Fruit fly (Drosophila melanogaster) whole organism, embryonic: ENCODE results near the gene Pink1.

Experiments
- ATbp ChIP-seq: fragments of 200-800 bp; sonication (Bioruptor generic); optimal IDR thresholded peaks from 2 replicates; lab custom pipeline; 2017; ENCODE audit warnings: missing biosample characterization, mild to moderate bottlenecking, missing genetic modification characterization, missing genetic modification reagents
- Antp ChIP-seq: fragments of 200-800 bp; sonication (Bioruptor generic); optimal IDR thresholded peaks from 3 replicates; lab custom pipeline; 2016; ENCODE audit warnings: missing biosample characterization, missing genetic modification characterization
- Awh ChIP-seq: fragments of 200-800 bp; sonication (Bioruptor generic); IDR thresholded peaks from 2 replicates; pipeline ENCODE4, ENCODE4 v1.3.6; 2022; ENCODE audit warnings: missing biosample characterization, missing genetic modification characterization
- BtbVII ChIP-seq: fragments of 200-800 bp; sonication (Bioruptor generic); optimal IDR thresholded peaks from 3 replicates; lab custom pipeline; 2017; ENCODE audit warnings: missing biosample characterization, mild to moderate bottlenecking, missing genetic modification characterization
- CG11723 ChIP-seq: fragments of 200-800 bp; sonication (Bioruptor generic); optimal IDR thresholded peaks from 2 replicates; lab custom pipeline; 2017; ENCODE audit warnings: missing biosample characterization, mild to moderate bottlenecking, missing genetic modification characterization
- CG12155 ChIP-seq: fragments of 200-800 bp; sonication (Bioruptor generic); optimal IDR thresholded peaks from 3 replicates; lab custom pipeline; 2016; ENCODE audit warnings: missing biosample characterization, missing genetic modification characterization
- CG1233 ChIP-seq: fragments of 200-800 bp; sonication (Bioruptor generic); optimal IDR thresholded peaks from 4 replicates; lab custom pipeline; 2018; ENCODE audit warnings: missing biosample characterization, mild to moderate bottlenecking, missing genetic modification characterization
- CG13296 ChIP-seq: fragments of 200-800 bp; sonication (Bioruptor generic); optimal IDR thresholded peaks from 3 replicates; lab custom pipeline; 2018; ENCODE audit warnings: missing biosample characterization, mild to moderate bottlenecking, missing genetic modification characterization
- CG13775 ChIP-seq: fragments of 200-800 bp; sonication (Bioruptor generic); optimal IDR thresholded peaks from 3 replicates; lab custom pipeline; 2017; ENCODE audit warnings: missing biosample characterization, mild to moderate bottlenecking, missing genetic modification characterization
- CG13894 ChIP-seq: fragments of 200-800 bp; sonication (Bioruptor generic); optimal IDR thresholded peaks from 3 replicates; lab custom pipeline; 2018; ENCODE audit warnings: missing biosample characterization, mild to moderate bottlenecking, missing genetic modification characterization, moderate library complexity
- CG15696 ChIP-seq: fragments of 200-800 bp; sonication (Bioruptor generic); optimal IDR thresholded peaks from 2 replicates; lab custom pipeline; 2019; ENCODE audit warnings: missing biosample characterization, mild to moderate bottlenecking, missing genetic modification characterization, moderate library complexity
- CG1647 ChIP-seq: fragments of 200-800 bp; sonication (Bioruptor generic); optimal IDR thresholded peaks from 3 replicates; lab custom pipeline; 2016; ENCODE audit warnings: missing biosample characterization, missing genetic modification characterization
- CG17328 ChIP-seq: fragments of 200-800 bp; sonication (Bioruptor generic); IDR thresholded peaks from 2 replicates; pipeline ENCODE4 v1.3.6; 2022; ENCODE audit warnings: missing biosample characterization, missing genetic modification characterization
- CG17912 ChIP-seq: fragments of 200-800 bp; sonication (Bioruptor generic); optimal IDR thresholded peaks from 2 replicates; lab custom pipeline; 2018; ENCODE audit warnings: missing biosample characterization, mild to moderate bottlenecking, missing genetic modification characterization
- CG2678 ChIP-seq: fragments of 200-800 bp; sonication (Bioruptor generic); optimal IDR thresholded peaks from 3 replicates; lab custom pipeline; 2019; ENCODE audit warnings: missing biosample characterization, mild to moderate bottlenecking, missing genetic modification characterization, moderate library complexity
- CG31388 ChIP-seq: fragments of 200-800 bp; sonication (Bioruptor generic); optimal IDR thresholded peaks from 2 replicates; lab custom pipeline; 2016; ENCODE audit warnings: missing biosample characterization, missing genetic modification characterization
- CG33557 ChIP-seq: fragments of 200-800 bp; sonication (Bioruptor generic); optimal IDR thresholded peaks from 2 replicates; lab custom pipeline; 2019; ENCODE audit warnings: missing biosample characterization, mild to moderate bottlenecking, missing genetic modification characterization, moderate library complexity
- CG5245 ChIP-seq: fragments of 200-800 bp; sonication (Bioruptor generic); optimal IDR thresholded peaks from 3 replicates; lab custom pipeline; 2016; ENCODE audit warnings: missing biosample characterization, missing genetic modification characterization
- CG7271 ChIP-seq: fragments of 200-800 bp; sonication (Bioruptor generic); optimal IDR thresholded peaks from 2 replicates; lab custom pipeline; 2018; ENCODE audit warnings: missing biosample characterization, mild to moderate bottlenecking, missing genetic modification characterization, moderate library complexity
- CG8359 ChIP-seq: fragments of 200-800 bp; sonication (Bioruptor generic); optimal IDR thresholded peaks from 2 replicates; lab custom pipeline; 2017; ENCODE audit warnings: missing biosample characterization, mild to moderate bottlenecking, missing genetic modification characterization, borderline replicate concordance
- CTCF ChIP-seq: fragments of 200-800 bp; sonication (Bioruptor generic); optimal IDR thresholded peaks from 2 replicates; lab custom pipeline; 2017; ENCODE audit warnings: missing biosample characterization, mild to moderate bottlenecking, missing genetic modification characterization, moderate library complexity
- Camta ChIP-seq: fragments of 200-800 bp; sonication (Bioruptor generic); optimal IDR thresholded peaks from 2 replicates; lab custom pipeline; 2016; ENCODE audit warnings: missing biosample characterization, missing genetic modification characterization
- Drgx ChIP-seq: fragments of 200-800 bp; sonication (Bioruptor generic); IDR thresholded peaks from 2 replicates; pipeline ENCODE4 v1.3.6; 2022; ENCODE audit warnings: missing biosample characterization, missing genetic modification characterization
- Fer2 ChIP-seq: fragments of 200-800 bp; sonication (Bioruptor generic); optimal IDR thresholded peaks from 2 replicates; lab custom pipeline; 2018; ENCODE audit warnings: missing biosample characterization, mild to moderate bottlenecking, missing genetic modification characterization, moderate library complexity
- Fer3 ChIP-seq: fragments of 200-800 bp; sonication (Bioruptor generic); optimal IDR thresholded peaks from 2 replicates; lab custom pipeline; 2018; ENCODE audit warnings: missing biosample characterization, mild to moderate bottlenecking, missing genetic modification characterization, moderate library complexity
- Hand ChIP-seq: fragments of 200-800 bp; sonication (Bioruptor generic); optimal IDR thresholded peaks from 2 replicates; lab custom pipeline; 2017; ENCODE audit warnings: mild to moderate bottlenecking, missing biosample characterization, missing genetic modification reagents, missing genetic modification characterization
- HmgD ChIP-seq: fragments of 200-800 bp; sonication (Bioruptor generic); optimal IDR thresholded peaks from 3 replicates; lab custom pipeline; 2016; ENCODE audit warnings: missing biosample characterization, missing genetic modification characterization
- Hmr ChIP-seq: fragments of 200-800 bp; sonication (Bioruptor generic); optimal IDR thresholded peaks from 3 replicates; lab custom pipeline; 2017; ENCODE audit warnings: mild to moderate bottlenecking, missing biosample characterization, missing genetic modification reagents, missing genetic modification characterization
- Hmx ChIP-seq: fragments of 200-800 bp; sonication (Bioruptor generic); optimal IDR thresholded peaks from 2 replicates; lab custom pipeline; 2016; ENCODE audit warnings: missing biosample characterization, missing genetic modification characterization
- Hr51 ChIP-seq, 2 experiments: fragments of 200-800 bp; sonication (Bioruptor generic); optimal IDR thresholded peaks; 2 replicates in 1 of 2; 3 replicates in 1 of 2; lab custom pipeline; 2016 to 2018; ENCODE audit warnings: missing biosample characterization in 2 of 2, missing genetic modification characterization in 2 of 2, mild to moderate bottlenecking in 1 of 2, moderate library complexity in 1 of 2
- Lhr ChIP-seq: fragments of 200-800 bp; sonication (Bioruptor generic); optimal IDR thresholded peaks from 3 replicates; lab custom pipeline; 2017; ENCODE audit warnings: mild to moderate bottlenecking, missing biosample characterization, missing genetic modification reagents, missing genetic modification characterization
- Meics ChIP-seq: fragments of 200-800 bp; sonication (Bioruptor generic); optimal IDR thresholded peaks from 2 replicates; lab custom pipeline; 2017; ENCODE audit warnings: missing biosample characterization, mild to moderate bottlenecking, missing genetic modification characterization
- NFAT ChIP-seq: fragments of 200-800 bp; sonication (Bioruptor generic); IDR thresholded peaks from 2 replicates; pipeline ENCODE4 v1.3.6; 2022; ENCODE audit warnings: missing biosample characterization, missing genetic modification characterization
- Spps ChIP-seq: fragments of 200-800 bp; sonication (Bioruptor generic); optimal IDR thresholded peaks from 2 replicates; lab custom pipeline; 2018; ENCODE audit warnings: missing biosample characterization, mild to moderate bottlenecking, missing genetic modification characterization
- Stat92E ChIP-seq, 3 experiments: fragments of >200 bp in 2 of 3; fragments of 200-800 bp in 1 of 3; sonication (Bioruptor generic) in 1 of 3; optimal IDR thresholded peaks; 2 replicates each; lab custom pipeline; 2017 to 2019; ENCODE audit warnings: missing biosample characterization in 3 of 3, missing genetic modification characterization in 3 of 3, mild to moderate bottlenecking in 1 of 3, moderate library complexity in 1 of 3
- Xbp1 ChIP-seq: fragments of 200-800 bp; sonication (Bioruptor generic); optimal IDR thresholded peaks from 3 replicates; lab custom pipeline; 2016; ENCODE audit warnings: missing biosample characterization, mild to moderate bottlenecking, missing genetic modification characterization
- ato ChIP-seq: fragments of 200-800 bp; sonication (Bioruptor generic); IDR thresholded peaks from 2 replicates; pipeline ENCODE4 v1.3.6; 2022; ENCODE audit warnings: missing biosample characterization, missing genetic modification characterization; ENCODE audit not compliant: partially characterized antibody
- cg ChIP-seq: fragments of 200-800 bp; sonication (Bioruptor generic); optimal IDR thresholded peaks from 3 replicates; lab custom pipeline; 2019; ENCODE audit warnings: missing biosample characterization, mild to moderate bottlenecking, missing genetic modification characterization, moderate library complexity
- crol ChIP-seq: fragments of 200-800 bp; sonication (Bioruptor generic); IDR thresholded peaks from 2 replicates; pipeline ENCODE4 v1.3.6; 2022; ENCODE audit warnings: missing biosample characterization, missing genetic modification characterization
- da ChIP-seq: fragments of 200-800 bp; sonication (Bioruptor generic); optimal IDR thresholded peaks from 2 replicates; lab custom pipeline; 2016; ENCODE audit warnings: missing biosample characterization, missing genetic modification characterization
- eyg ChIP-seq: fragments of 200-800 bp; sonication (Bioruptor generic); optimal IDR thresholded peaks from 3 replicates; lab custom pipeline; 2016; ENCODE audit warnings: missing biosample characterization, missing genetic modification characterization
- hb ChIP-seq: fragments of 200-800 bp; sonication (Bioruptor generic); IDR thresholded peaks from 3 replicates; pipeline ENCODE4 v1.3.6; 2022; ENCODE audit warnings: missing biosample characterization, missing genetic modification characterization; ENCODE audit not compliant: partially characterized antibody
- insv ChIP-seq, 2 experiments: fragments of 200-800 bp; sonication (Bioruptor generic); optimal IDR thresholded peaks; 3 replicates each; lab custom pipeline; 2016 to 2018; ENCODE audit warnings: missing biosample characterization in 2 of 2, missing genetic modification characterization in 2 of 2
- jumu ChIP-seq: fragments of 200-800 bp; sonication (Bioruptor generic); optimal IDR thresholded peaks from 3 replicates; lab custom pipeline; 2016; ENCODE audit warnings: missing biosample characterization, missing genetic modification characterization
- onecut ChIP-seq: fragments of 200-800 bp; sonication (Bioruptor generic); IDR thresholded peaks from 2 replicates; pipeline ENCODE4 v1.3.6; 2022; ENCODE audit warnings: missing biosample characterization, missing genetic modification characterization
- pnt ChIP-seq: fragments of 200-800 bp; sonication (Bioruptor generic); optimal IDR thresholded peaks from 3 replicates; lab custom pipeline; 2016; ENCODE audit warnings: missing biosample characterization, missing genetic modification characterization
- sisA ChIP-seq: fragments of 200-800 bp; sonication (Bioruptor generic); IDR thresholded peaks from 2 replicates; pipeline ENCODE4 v1.3.6; 2022; ENCODE audit warnings: missing biosample characterization, missing genetic modification characterization
- twi ChIP-seq: fragments of 200-800 bp; optimal IDR thresholded peaks from 2 replicates; lab custom pipeline; 2019; ENCODE audit warnings: missing biosample characterization, mild to moderate bottlenecking, missing genetic modification characterization, moderate library complexity
- vfl ChIP-seq: fragments of 200-800 bp; sonication (Bioruptor generic); optimal IDR thresholded peaks from 2 replicates; lab custom pipeline; 2016; ENCODE audit warnings: missing biosample characterization, missing genetic modification characterization
- vvl ChIP-seq: fragments of 200-800 bp; sonication (Bioruptor generic); IDR thresholded peaks from 2 replicates; pipeline ENCODE4 v1.3.6; 2022; ENCODE audit warnings: missing biosample characterization, missing genetic modification characterization
- wor ChIP-seq: fragments of 200-800 bp; sonication (Bioruptor generic); IDR thresholded peaks from 2 replicates; pipeline ENCODE4 v1.3.6; 2022; ENCODE audit warnings: missing biosample characterization, missing genetic modification characterization
- yki ChIP-seq: fragments of >200 bp; optimal IDR thresholded peaks from 3 replicates; lab custom pipeline; 2018

Pink1 gene

dm6 chrX:6719259-6719658 is 35.7 kb downstream of the Pink1 start (continued):
- TF ChIP-seq Camta (GFP tag; lab: Kevin White, UChicago) (no peak), Hmr (peak; percentile 7), ATbp (GFP tag; lab: Kevin White, UChicago) (peak; percentile 3), CG13775 (GFP tag; lab: Kevin White, UChicago) (no peak), jumu (GFP tag; lab: Kevin White, UChicago) (no peak), vvl (peak; percentile 44; the same call in 1 of the 2 replicates), eyg (GFP tag; lab: Kevin White, UChicago) (no peak), CTCF (GFP tag; lab: Kevin White, UChicago) (no peak), CG8359 (no peak), Lhr (GFP tag; lab: Kevin White, UChicago) (no peak), onecut (GFP tag; lab: Robert Waterston, UW) (no peak), Fer2 (tag; lab: Kevin White, UChicago) (no peak), Awh (GFP tag; lab: Robert Waterston, UW) (no peak), CG7271 (tag; lab: Kevin White, UChicago) (no peak), CG33557 (GFP tag; lab: Kevin White, UChicago) (no peak), CG17912 (GFP tag; lab: Kevin White, UChicago) (no peak), sisA (GFP tag; lab: Robert Waterston, UW) (no peak), CG15696 (tag; lab: Kevin White, UChicago) (no peak), CG1647 (GFP tag; lab: Kevin White, UChicago) (no peak), CG5245 (no peak), wor (GFP tag; lab: Robert Waterston, UW) (no peak), BtbVII (GFP tag; lab: Kevin White, UChicago) (peak; percentile 4), CG12155 (GFP tag; lab: Kevin White, UChicago) (no peak), Meics (GFP tag; lab: Kevin White, UChicago) (peak; percentile 4), Drgx (GFP tag; lab: Robert Waterston, UW) (peak; percentile 53), CG11723 (GFP tag; lab: Kevin White, UChicago) (no peak), Fer3 (peak; percentile 38), ato (no peak), CG13296 (no peak), pnt (GFP tag; lab: Kevin White, UChicago) (no peak), hb (GFP tag; lab: Robert Waterston, UW) (no peak), Hand (GFP tag; lab: Kevin White, UChicago) (no peak), cg (peak; percentile 25), twi (no peak), CG13894 (no peak), crol (GFP tag; lab: Robert Waterston, UW) (no peak), Hmx (GFP tag; lab: Kevin White, UChicago) (no peak), Spps (tag; lab: Kevin White, UChicago) (no peak), HmgD (GFP tag; lab: Kevin White, UChicago) (no peak), CG17328 (GFP tag; lab: Robert Waterston, UW) (no peak), CG31388 (GFP tag; lab: Kevin White, UChicago) (no peak), CG2678 (tag; lab: Kevin White, UChicago) (peak; percentile 40), Stat92E (GFP tag; optimal IDR thresholded peaks at IDR 0.05; lab: Kevin White, UChicago) (no peak), vfl (no peak), Hr51 (GFP tag; optimal IDR thresholded peaks at IDR 0.05; lab: Kevin White, UChicago) (peak in 1 of 2 experiments; percentile 27), NFAT (no peak), Xbp1 (GFP tag; lab: Kevin White, UChicago) (no peak), da (GFP tag; lab: Kevin White, UChicago) (no peak), Antp (GFP tag; lab: Kevin White, UChicago) (no peak), yki (lab: Kevin White, UChicago) (no peak), CG1233 (GFP tag; lab: Kevin White, UChicago) (no peak), insv (GFP tag; optimal IDR thresholded peaks at IDR 0.05; lab: Kevin White, UChicago) (no peak)
